Fruit fly (Drosophila melanogaster) whole organism, embryonic: ENCODE results near the gene CG4291.

Source experiments
- Ada2b ChIP-seq: fragments of 200-800 bp; sonication (Bioruptor generic); IDR thresholded peaks from 2 replicates; pipeline ENCODE4 v1.3.6; 2022; ENCODE audit warnings: missing biosample characterization, missing genetic modification characterization
- CG10431 ChIP-seq: fragments of 200-800 bp; sonication (Bioruptor generic); optimal IDR thresholded peaks from 3 replicates; lab custom pipeline; 2018; ENCODE audit warnings: missing biosample characterization, mild to moderate bottlenecking, missing genetic modification characterization
- CG10462 ChIP-seq: fragments of 200-800 bp; sonication (Bioruptor generic); optimal IDR thresholded peaks from 2 replicates; lab custom pipeline; 2016; ENCODE audit warnings: missing biosample characterization, missing genetic modification characterization
- CG11560 ChIP-seq: fragments of 200-800 bp; sonication (Bioruptor generic); IDR thresholded peaks from 3 replicates; pipeline ENCODE4 v1.3.6; 2022; ENCODE audit warnings: missing biosample characterization, missing genetic modification characterization
- CG12071 ChIP-seq: fragments of 200-800 bp; sonication (Bioruptor generic); optimal IDR thresholded peaks from 3 replicates; lab custom pipeline; 2018; ENCODE audit warnings: missing biosample characterization, mild to moderate bottlenecking, missing genetic modification characterization
- CG13123 ChIP-seq: fragments of 200-800 bp; sonication (Bioruptor generic); optimal IDR thresholded peaks from 2 replicates; lab custom pipeline; 2016; ENCODE audit warnings: missing biosample characterization, missing genetic modification characterization
- CG13624 ChIP-seq: fragments of 200-800 bp; sonication (Bioruptor generic); optimal IDR thresholded peaks from 2 replicates; lab custom pipeline; 2016; ENCODE audit warnings: missing biosample characterization, missing genetic modification characterization
- CG14014 ChIP-seq: fragments of 200-800 bp; sonication (Bioruptor generic); IDR thresholded peaks from 2 replicates; pipeline ENCODE4 v1.3.6; 2022; ENCODE audit warnings: missing biosample characterization, missing genetic modification characterization
- CG15011 ChIP-seq: fragments of 200-800 bp; sonication (Bioruptor generic); optimal IDR thresholded peaks from 3 replicates; lab custom pipeline; 2018; ENCODE audit warnings: missing biosample characterization, mild to moderate bottlenecking, missing genetic modification characterization
- CG1603 ChIP-seq: fragments of 200-800 bp; sonication (Bioruptor generic); optimal IDR thresholded peaks from 2 replicates; lab custom pipeline; 2019; ENCODE audit warnings: missing biosample characterization, mild to moderate bottlenecking, missing genetic modification characterization, moderate library complexity
- CG1832 ChIP-seq: fragments of 200-800 bp; sonication (Bioruptor generic); optimal IDR thresholded peaks from 2 replicates; lab custom pipeline; 2017; ENCODE audit warnings: missing biosample characterization, mild to moderate bottlenecking, missing genetic modification characterization, inconsistent platforms
- CG18619 ChIP-seq: fragments of 200-800 bp; sonication (Bioruptor generic); optimal IDR thresholded peaks from 3 replicates; lab custom pipeline; 2017; ENCODE audit warnings: missing biosample characterization, mild to moderate bottlenecking, missing genetic modification characterization
- CG2199 ChIP-seq: fragments of 200-800 bp; sonication (Bioruptor generic); IDR thresholded peaks from 3 replicates; pipeline ENCODE4 v1.3.6; 2022; ENCODE audit warnings: missing biosample characterization, missing genetic modification characterization
- CG30403 ChIP-seq: fragments of 200-800 bp; sonication (Bioruptor generic); optimal IDR thresholded peaks from 3 replicates; lab custom pipeline; 2016; ENCODE audit warnings: missing biosample characterization, missing genetic modification characterization
- CG32772 ChIP-seq: fragments of 200-800 bp; sonication (Bioruptor generic); IDR thresholded peaks from 2 replicates; pipeline ENCODE4 v1.3.6; 2022; ENCODE audit warnings: missing biosample characterization, missing genetic modification characterization
- CG3726 ChIP-seq: fragments of 200-800 bp; sonication (Bioruptor generic); IDR thresholded peaks from 3 replicates; pipeline ENCODE4, ENCODE4 v1.3.6; 2022; ENCODE audit warnings: missing biosample characterization, missing genetic modification characterization
- CG3847 ChIP-seq: fragments of 200-800 bp; sonication (Bioruptor generic); IDR thresholded peaks from 2 replicates; pipeline ENCODE4 v1.3.6; 2022; ENCODE audit warnings: missing biosample characterization, missing genetic modification characterization
- CG6175 ChIP-seq: fragments of 200-800 bp; sonication (Bioruptor generic); IDR thresholded peaks from 3 replicates; pipeline ENCODE4 v1.3.6; 2022; ENCODE audit warnings: missing biosample characterization, missing genetic modification characterization
- CG6683 ChIP-seq: fragments of 200-800 bp; sonication (Bioruptor generic); optimal IDR thresholded peaks from 2 replicates; lab custom pipeline; 2017; ENCODE audit warnings: missing biosample characterization, mild to moderate bottlenecking, missing genetic modification characterization, missing genetic modification reagents
- CG8089 ChIP-seq: fragments of 200-800 bp; sonication (Bioruptor generic); optimal IDR thresholded peaks from 3 replicates; lab custom pipeline; 2016; ENCODE audit warnings: missing biosample characterization, missing genetic modification characterization
- CG8388 ChIP-seq: fragments of 200-800 bp; sonication (Bioruptor generic); optimal IDR thresholded peaks from 2 replicates; lab custom pipeline; 2019; ENCODE audit warnings: missing biosample characterization, mild to moderate bottlenecking, missing genetic modification characterization, moderate library complexity
- CG8765 ChIP-seq: fragments of 200-800 bp; sonication (Bioruptor generic); IDR thresholded peaks from 2 replicates; pipeline ENCODE4 v1.3.6; 2022; ENCODE audit warnings: missing biosample characterization, missing genetic modification characterization
- CG8944 ChIP-seq: fragments of 200-800 bp; sonication (Bioruptor generic); optimal IDR thresholded peaks from 3 replicates; lab custom pipeline; 2016; ENCODE audit warnings: missing biosample characterization, missing genetic modification characterization
- CG9215 ChIP-seq: fragments of 200-800 bp; sonication (Bioruptor generic); IDR thresholded peaks from 2 replicates; pipeline ENCODE4 v1.3.6; 2022; ENCODE audit warnings: missing biosample characterization, missing genetic modification characterization
- CG9609 ChIP-seq: fragments of 200-800 bp; sonication (Bioruptor generic); optimal IDR thresholded peaks from 3 replicates; lab custom pipeline; 2016; ENCODE audit warnings: missing biosample characterization, missing genetic modification characterization
- Drgx ChIP-seq: fragments of 200-800 bp; sonication (Bioruptor generic); IDR thresholded peaks from 2 replicates; pipeline ENCODE4 v1.3.6; 2022; ENCODE audit warnings: missing biosample characterization, missing genetic modification characterization
- E2f2 ChIP-seq: fragments of 200-800 bp; sonication (Bioruptor generic); IDR thresholded peaks from 2 replicates; pipeline ENCODE4 v1.3.6; 2022; ENCODE audit warnings: missing biosample characterization, missing genetic modification characterization
- ERR ChIP-seq: fragments of 200-800 bp; sonication (Bioruptor generic); optimal IDR thresholded peaks from 2 replicates; lab custom pipeline; 2016; ENCODE audit warnings: missing biosample characterization, missing genetic modification characterization
- Hr39 ChIP-seq: fragments of >200 bp; optimal IDR thresholded peaks from 2 replicates; lab custom pipeline; 2017
- Myb ChIP-seq: fragments of 200-800 bp; sonication (Bioruptor generic); optimal IDR thresholded peaks from 2 replicates; lab custom pipeline; 2016; ENCODE audit warnings: missing biosample characterization, missing genetic modification characterization
- PHDP ChIP-seq: fragments of 200-800 bp; sonication (Bioruptor generic); optimal IDR thresholded peaks from 3 replicates; lab custom pipeline; 2018; ENCODE audit warnings: missing biosample characterization, mild to moderate bottlenecking, missing genetic modification characterization, moderate library complexity
- Sox100B ChIP-seq: fragments of 200-800 bp; sonication (Bioruptor generic); optimal IDR thresholded peaks from 3 replicates; lab custom pipeline; 2018; ENCODE audit warnings: missing biosample characterization, mild to moderate bottlenecking, missing genetic modification characterization
- Sox102F ChIP-seq: fragments of 200-800 bp; sonication (Bioruptor generic); optimal IDR thresholded peaks from 2 replicates; lab custom pipeline; 2018; ENCODE audit warnings: missing biosample characterization, mild to moderate bottlenecking, missing genetic modification characterization, moderate library complexity
- Taf1 ChIP-seq: fragments of 200-800 bp; sonication (Bioruptor generic); IDR thresholded peaks from 2 replicates; pipeline ENCODE4 v1.3.6; 2022; ENCODE audit warnings: missing biosample characterization, missing genetic modification characterization
- Trl ChIP-seq, 3 experiments: fragments of >200 bp in 2 of 3; fragments of 200-800 bp in 1 of 3; sonication (Bioruptor generic) in 1 of 3; optimal IDR thresholded peaks; 2 replicates in 1 of 3; 3 replicates in 2 of 3; lab custom pipeline; 2016 to 2017; ENCODE audit warnings: missing biosample characterization in 1 of 3, missing genetic modification characterization in 1 of 3
- Vsx1 ChIP-seq: fragments of 200-800 bp; sonication (Bioruptor generic); optimal IDR thresholded peaks from 2 replicates; lab custom pipeline; 2017; ENCODE audit warnings: missing biosample characterization, mild to moderate bottlenecking, missing genetic modification characterization, missing genetic modification reagents
- bbx ChIP-seq: fragments of 200-800 bp; sonication (Bioruptor generic); IDR thresholded peaks from 2 replicates; pipeline ENCODE4 v1.3.6; 2022; ENCODE audit warnings: missing biosample characterization, missing genetic modification characterization; ENCODE audit not compliant: partially characterized antibody
- dati ChIP-seq: fragments of 200-800 bp; sonication (Bioruptor generic); IDR thresholded peaks from 2 replicates; pipeline ENCODE4 v1.3.6; 2022; ENCODE audit warnings: missing biosample characterization, missing genetic modification characterization
- dimm ChIP-seq: fragments of 200-800 bp; sonication (Bioruptor generic); IDR thresholded peaks from 2 replicates; pipeline ENCODE4 v1.3.6; 2022; ENCODE audit warnings: missing biosample characterization, missing genetic modification characterization
- exex ChIP-seq: fragments of 200-800 bp; sonication (Bioruptor generic); optimal IDR thresholded peaks from 4 replicates; lab custom pipeline; 2018; ENCODE audit warnings: missing biosample characterization, mild to moderate bottlenecking, missing genetic modification characterization, moderate library complexity
- fu2 ChIP-seq: fragments of 200-800 bp; sonication (Bioruptor generic); optimal IDR thresholded peaks from 2 replicates; lab custom pipeline; 2016; ENCODE audit warnings: missing biosample characterization, missing genetic modification characterization
- gce ChIP-seq: fragments of 200-800 bp; sonication (Bioruptor generic); IDR thresholded peaks from 3 replicates; pipeline ENCODE4 v1.3.6; 2022; ENCODE audit warnings: missing biosample characterization, missing genetic modification characterization
- hth ChIP-seq: fragments of >200 bp; optimal IDR thresholded peaks from 2 replicates; lab custom pipeline; 2017; ENCODE audit warnings: inconsistent platforms
- jing ChIP-seq: fragments of 200-800 bp; sonication (Bioruptor generic); optimal IDR thresholded peaks from 2 replicates; lab custom pipeline; 2018; ENCODE audit warnings: missing biosample characterization, mild to moderate bottlenecking, missing genetic modification characterization
- knrl ChIP-seq: fragments of 200-800 bp; sonication (Bioruptor generic); IDR thresholded peaks from 3 replicates; pipeline ENCODE4 v1.3.6; 2022; ENCODE audit warnings: missing biosample characterization, missing genetic modification characterization; ENCODE audit not compliant: partially characterized antibody
- lbe ChIP-seq: fragments of 200-800 bp; sonication (Bioruptor generic); optimal IDR thresholded peaks from 2 replicates; lab custom pipeline; 2016; ENCODE audit warnings: missing biosample characterization, mild to moderate bottlenecking, missing genetic modification characterization
- lmd ChIP-seq: fragments of 200-800 bp; sonication (Bioruptor generic); IDR thresholded peaks from 2 replicates; pipeline ENCODE4 v1.3.6; 2022; ENCODE audit warnings: missing biosample characterization, missing genetic modification characterization
- psq ChIP-seq: fragments of 200-800 bp; sonication (Bioruptor generic); optimal IDR thresholded peaks from 2 replicates; lab custom pipeline; 2017; ENCODE audit warnings: missing biosample characterization, missing genetic modification characterization
- ro ChIP-seq: fragments of 200-800 bp; sonication (Bioruptor generic); IDR thresholded peaks from 2 replicates; pipeline ENCODE4 v1.3.6; 2022; ENCODE audit warnings: missing biosample characterization, missing genetic modification characterization
- so ChIP-seq: fragments of 200-800 bp; sonication (Bioruptor generic); IDR thresholded peaks from 3 replicates; pipeline ENCODE4 v1.3.6; 2022; ENCODE audit warnings: missing biosample characterization, missing genetic modification characterization
- sob ChIP-seq: fragments of 200-800 bp; sonication (Bioruptor generic); IDR thresholded peaks from 2 replicates; pipeline ENCODE4 v1.3.6; 2022; ENCODE audit warnings: missing biosample characterization, missing genetic modification characterization
- wdn ChIP-seq: fragments of 200-800 bp; sonication (Bioruptor generic); IDR thresholded peaks from 2 replicates; pipeline ENCODE4 v1.3.6; 2022; ENCODE audit warnings: missing biosample characterization, missing genetic modification characterization

CG4291 gene

DNA sequence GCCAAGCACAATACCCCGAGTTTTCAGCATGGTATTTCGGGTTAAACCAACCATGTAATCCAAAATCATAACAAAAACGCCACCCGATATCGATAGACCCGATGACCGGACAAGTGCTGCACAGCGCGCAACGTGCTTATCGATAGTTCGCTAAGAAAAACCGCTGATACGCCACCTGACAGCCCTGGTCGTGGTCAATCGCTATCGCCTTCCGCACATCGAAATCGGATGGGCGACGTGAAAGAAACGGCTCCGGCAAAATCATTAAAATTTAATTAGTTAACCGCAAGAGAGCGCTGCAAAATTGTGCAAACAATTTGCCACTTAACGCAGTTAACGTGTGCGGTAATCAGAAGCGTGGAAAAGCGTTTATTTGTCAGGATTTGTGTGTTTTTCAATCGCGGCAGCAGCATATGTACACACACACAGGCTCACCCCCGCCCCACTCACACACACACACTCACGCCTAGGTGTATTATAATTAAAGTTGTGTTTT, 26.7 kb downstream of the CG4291 start, which contains the start of the genes CG3862 and dock (continued):
- TF ChIP-seq ro (GFP tag; lab: Robert Waterston, UW) (no peak), CG10431 (peak; percentile 38), knrl (GFP tag; lab: Robert Waterston, UW) (peak; percentile 91), CG13123 (GFP tag; lab: Kevin White, UChicago) (no peak), Ada2b (no peak), dati (GFP tag; lab: Robert Waterston, UW) (no peak), CG3726 (GFP tag; lab: Robert Waterston, UW) (no peak), CG8089 (GFP tag; lab: Kevin White, UChicago) (peak; percentile 49), CG2199 (GFP tag; lab: Robert Waterston, UW) (no peak), wdn (GFP tag; lab: Robert Waterston, UW) (no peak), E2f2 (GFP tag; lab: Robert Waterston, UW) (peak; percentile 77), CG32772 (GFP tag; lab: Robert Waterston, UW) (no peak), CG1603 (tag; lab: Kevin White, UChicago) (peak; percentile 78), CG14014 (GFP tag; lab: Robert Waterston, UW) (0 out of 2 replicates have a peak, but pooled peaks have one; percentile 29), CG3847 (GFP tag; lab: Robert Waterston, UW) (peak; percentile 66), CG12071 (GFP tag; lab: Kevin White, UChicago) (peak; percentile 26), PHDP (tag; lab: Kevin White, UChicago) (peak; percentile 51), exex (tag; lab: Kevin White, UChicago) (peak; percentile 67), hth (lab: Kevin White, UChicago) (no peak), jing (GFP tag; lab: Kevin White, UChicago) (no peak), CG30403 (GFP tag; lab: Kevin White, UChicago) (peak; percentile 41), dimm (GFP tag; lab: Robert Waterston, UW) (no peak), CG15011 (GFP tag; lab: Kevin White, UChicago) (no peak), CG9609 (GFP tag; lab: Kevin White, UChicago) (peak; percentile 4), CG13624 (GFP tag; lab: Kevin White, UChicago) (peak; percentile 76), CG8944 (GFP tag; lab: Kevin White, UChicago) (peak; percentile 22), Sox102F (no peak), Myb (GFP tag; lab: Kevin White, UChicago) (peak; percentile 76), CG6683 (GFP tag; lab: Kevin White, UChicago) (peak; percentile 29), psq (GFP tag; lab: Kevin White, UChicago) (peak; percentile 25), lbe (no peak), Sox100B (GFP tag; lab: Kevin White, UChicago) (no peak), so (GFP tag; lab: Robert Waterston, UW) (peak; percentile 13; the same call in 1 of the 3 replicates), CG10462 (no peak), CG1832 (GFP tag; lab: Kevin White, UChicago) (no peak), CG9215 (no peak), Drgx (GFP tag; lab: Robert Waterston, UW) (no peak), Hr39 (lab: Kevin White, UChicago) (no peak), Trl (optimal IDR thresholded peaks at IDR 0.05; lab: Kevin White, UChicago) (no peak), Trl (GFP tag; optimal IDR thresholded peaks at IDR 0.05; lab: Kevin White, UChicago) (peak; percentile 59), Taf1 (GFP tag; lab: Robert Waterston, UW) (no peak), fu2 (GFP tag; lab: Kevin White, UChicago) (peak; percentile 28), CG11560 (tag; lab: Robert Waterston, UW) (no peak), bbx (GFP tag; lab: Robert Waterston, UW) (peak; percentile 99), CG6175 (GFP tag; lab: Robert Waterston, UW) (peak; percentile 51; the same call in 1 of the 3 replicates), CG8388 (GFP tag; lab: Kevin White, UChicago) (no peak), CG8765 (0 out of 2 replicates have a peak, but pooled peaks have one; percentile 41), ERR (peak; percentile 51), lmd (GFP tag; lab: Robert Waterston, UW) (peak; percentile 28; the same call in 1 of the 2 replicates), CG18619 (GFP tag; lab: Kevin White, UChicago) (peak; percentile 42), gce (no peak), sob (GFP tag; lab: Robert Waterston, UW) (peak; percentile 75), Vsx1 (GFP tag; lab: Kevin White, UChicago) (no peak)
